Worm (Caenorhabditis elegans) whole organism, early embryonic: ENCODE results near the gene Y47D7A.11.

Source experiments
- B0310.2 ChIP-seq: sonication (generic microtip); optimal IDR thresholded peaks from 2 replicates; lab custom pipeline; 2016; ENCODE audit warnings: mild to moderate bottlenecking, missing genetic modification characterization, missing compliant biosample characterization
- F13C5.2 ChIP-seq: sonication (generic microtip); optimal IDR thresholded peaks from 2 replicates; lab custom pipeline; 2017; ENCODE audit warnings: mild to moderate bottlenecking, missing genetic modification characterization, inconsistent platforms, missing compliant biosample characterization
- aly-1 ChIP-seq: sonication (generic microtip); optimal IDR thresholded peaks from 2 replicates; lab custom pipeline; 2016; ENCODE audit warnings: missing genetic modification characterization, missing compliant biosample characterization
- ama-1 ChIP-seq: fragments of 150-350 bp; optimal IDR thresholded peaks from 2 replicates; lab custom pipeline; 2014
- ceh-13 ChIP-seq: fragments of 200-800 bp; sonication (Bioruptor generic); optimal IDR thresholded peaks from 2 replicates; lab custom pipeline; 2018; ENCODE audit warnings: mild to moderate bottlenecking, missing genetic modification characterization, missing compliant biosample characterization
- ceh-36 ChIP-seq: sonication (generic microtip); optimal IDR thresholded peaks from 2 replicates; lab custom pipeline; 2016; ENCODE audit warnings: missing genetic modification characterization, inconsistent platforms, missing compliant biosample characterization
- ets-7 ChIP-seq: sonication (generic microtip); optimal IDR thresholded peaks from 2 replicates; lab custom pipeline; 2016; ENCODE audit warnings: missing genotype, missing genetic modification characterization, missing compliant biosample characterization
- flt-1 ChIP-seq: fragments of 200-800 bp; sonication (Bioruptor generic); IDR thresholded peaks from 2 replicates; pipeline ENCODE4 v1.3.6; 2022; ENCODE audit warnings: missing genetic modification characterization, missing compliant biosample characterization
- hmbx-1 ChIP-seq: sonication (generic microtip); optimal IDR thresholded peaks from 2 replicates; lab custom pipeline; 2016; ENCODE audit warnings: mild to moderate bottlenecking, missing genetic modification characterization, missing compliant biosample characterization
- hmg-4 ChIP-seq: fragments of 200-800 bp; sonication (Bioruptor generic); optimal IDR thresholded peaks from 2 replicates; lab custom pipeline; 2018; ENCODE audit warnings: mild to moderate bottlenecking, missing genetic modification characterization, missing compliant biosample characterization
- hnd-1 ChIP-seq: sonication (generic microtip); optimal IDR thresholded peaks from 2 replicates; lab custom pipeline; 2016; ENCODE audit warnings: missing genetic modification characterization, missing compliant biosample characterization
- pes-1 ChIP-seq: fragments of 200-800 bp; sonication (Bioruptor generic); IDR thresholded peaks from 2 replicates; pipeline ENCODE4 v1.3.6; 2022; ENCODE audit warnings: missing genetic modification reagents, missing genetic modification characterization, missing compliant biosample characterization
- scrt-1 ChIP-seq: fragments of 200-800 bp; sonication (Bioruptor generic); IDR thresholded peaks from 2 replicates; pipeline ENCODE4 v1.3.6; 2022; ENCODE audit warnings: missing genetic modification characterization, missing compliant biosample characterization
- sea-1 ChIP-seq: fragments of 200-800 bp; sonication (Bioruptor generic); conservative IDR thresholded peaks from 2 replicates; pipeline ENCODE4 v1.3.6; 2022; ENCODE audit warnings: missing genetic modification characterization, missing compliant biosample characterization
- tbx-11 ChIP-seq: fragments of 200-800 bp; sonication (Bioruptor generic); IDR thresholded peaks from 2 replicates; pipeline ENCODE4 v1.3.6; 2022; ENCODE audit warnings: missing genetic modification characterization, missing compliant biosample characterization
- tbx-37 ChIP-seq: fragments of 200-800 bp; sonication (Bioruptor generic); conservative IDR thresholded peaks from 2 replicates; pipeline ENCODE4 v1.3.6; 2022; ENCODE audit warnings: missing genetic modification reagents, missing genetic modification characterization, missing compliant biosample characterization
- tra-4 ChIP-seq: sonication (generic microtip); optimal IDR thresholded peaks from 2 replicates; lab custom pipeline; 2017; ENCODE audit warnings: missing genetic modification characterization, missing compliant biosample characterization

Y47D7A.11 gene

DNA sequence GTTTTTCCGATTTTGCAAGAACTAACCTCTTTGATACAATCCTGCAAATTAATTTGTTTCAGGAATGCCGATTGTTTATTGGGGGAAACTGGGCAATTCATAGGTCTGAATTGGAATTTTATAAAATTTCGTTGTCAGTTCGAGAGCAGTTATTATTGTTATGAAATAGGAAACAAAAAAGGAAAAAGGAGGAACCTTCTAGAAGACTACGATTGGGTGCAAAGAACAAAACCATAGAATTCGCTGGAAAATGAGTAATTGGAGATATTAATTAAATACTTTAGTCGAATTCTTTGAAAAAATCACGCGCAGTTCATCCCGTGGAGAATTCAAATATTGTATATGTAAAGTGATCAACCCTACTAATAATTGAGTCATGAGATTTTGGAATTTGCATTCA is 40.7 kb downstream of the Y47D7A.11 start, which contains the start of gene F13A2.9:
F13A2.9 (minus strand) TSS at position 101 of the 400 bp plus-strand sequence.
- no peak for TF ChIP-seq sea-1 (GFP tag; lab: Robert Waterston, UW)
- no peak for TF ChIP-seq hmbx-1 (tag; lab: Kevin White, UChicago)

ce11 chrV:4386173-4386572 is 41.9 kb downstream of the Y47D7A.11 start, which contains the start of gene F13A2.10:
Gene F13A2.10, minus strand, starts transcription at chrV:4386273.
- TF ChIP-seq B0310.2 (tag; lab: Kevin White, UChicago) = no peak

DNA sequence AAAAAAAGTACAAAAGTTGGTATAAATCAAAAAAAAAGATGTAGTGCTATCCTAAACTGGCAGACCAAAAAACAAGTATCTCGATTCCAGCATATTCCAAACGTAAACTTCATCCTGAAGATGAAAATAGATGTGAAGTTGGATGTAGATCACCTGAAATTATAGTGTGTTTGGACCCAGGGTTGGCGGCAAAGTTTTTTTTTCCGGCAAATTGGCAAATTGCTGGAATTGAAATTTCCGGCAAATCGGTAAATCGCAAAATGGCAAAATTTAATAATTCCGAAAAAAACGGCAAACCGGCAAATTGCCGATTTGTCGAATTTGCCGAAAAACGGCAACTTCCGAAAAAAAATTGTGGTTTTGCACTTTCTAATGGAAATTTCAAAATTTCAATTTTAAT is 43.6 kb downstream of the Y47D7A.11 start, which contains the start of gene F13A2.2:
F13A2.2 (minus strand) TSS at position 101 of the 400 bp plus-strand sequence.
- no peak for TF ChIP-seq ceh-36 (tag; lab: Kevin White, UChicago)

- TF ChIP-seq scrt-1 (GFP tag; lab: Robert Waterston, UW) (no peak), ceh-36 (tag; lab: Kevin White, UChicago) (no peak), F13C5.2 (tag; lab: Kevin White, UChicago) (no peak), tra-4 (tag; lab: Kevin White, UChicago) (no peak), hmg-4 (no peak), hmbx-1 (tag; lab: Kevin White, UChicago) (no peak), aly-1 (tag; lab: Kevin White, UChicago) (no peak), flt-1 (GFP tag; lab: Robert Waterston, UW) (no peak), ceh-13 (GFP tag; lab: Kevin White, UChicago) (no peak), B0310.2 (tag; lab: Kevin White, UChicago) (no peak), ets-7 (tag; lab: Kevin White, UChicago) (no peak), hnd-1 (tag; lab: Kevin White, UChicago) (no peak), tbx-11 (GFP tag; lab: Robert Waterston, UW) (no peak), ama-1 (no peak), sea-1 (GFP tag; lab: Robert Waterston, UW) (no peak), tbx-37 (no peak), pes-1 (GFP tag; lab: Robert Waterston, UW) (no peak)
Measured at ce11 chrV:4382298-4382697, 45.8 kb downstream of the Y47D7A.11 start, which contains the start of gene F13A2.1. Gene F13A2.1, minus strand, starts transcription at chrV:4382398.
